Worm (Caenorhabditis elegans) whole organism, L3 larva: ENCODE measurements around the gene timm-17B.2.

Source experiments
- lin-39 ChIP-seq: fragments of 150-350 bp; optimal IDR thresholded peaks from 2 replicates; lab custom pipeline; 2018; ENCODE audit warnings: missing biosample characterization, missing genetic modification reagents, missing genetic modification characterization
- mml-1 ChIP-seq: fragments of 150-350 bp; sonication (generic microtip); optimal IDR thresholded peaks from 3 replicates; lab custom pipeline; 2014; ENCODE audit warnings: missing biosample characterization, missing genetic modification characterization
- nhr-11 ChIP-seq: fragments of 150-350 bp; optimal IDR thresholded peaks from 2 replicates; lab custom pipeline; 2014; ENCODE audit warnings: missing biosample characterization, missing genetic modification characterization
- nhr-23 ChIP-seq: fragments of 150-350 bp; optimal IDR thresholded peaks from 2 replicates; lab custom pipeline; 2014; ENCODE audit warnings: missing biosample characterization, missing genetic modification reagents, missing genetic modification characterization
- ztf-4 ChIP-seq: fragments of 150-350 bp; optimal IDR thresholded peaks from 2 replicates; lab custom pipeline; 2014; ENCODE audit warnings: missing biosample characterization, missing genetic modification characterization

The timm-17B.2 gene

ce11 chrIV:8446904-8447303 lies 50.5 kb downstream of the timm-17B.2 start, which contains the start of gene T01B11.1:
T01B11.1 (plus strand) TSS chrIV:8447204.
- no peak for TF ChIP-seq lin-39 (tag; lab: Kevin White, UChicago)
- TF ChIP-seq nhr-23 (tag; lab: Kevin White, UChicago) = no peak
- TF ChIP-seq nhr-11 (tag; lab: Kevin White, UChicago) = no peak
- TF ChIP-seq ztf-4 (tag; lab: Kevin White, UChicago) = no peak
- TF ChIP-seq mml-1 (tag; lab: Kevin White, UChicago) = no peak
- TF ChIP-seq, all 47 proteins: peak for 0
